Worm (Caenorhabditis elegans): Measurements from ENCODE around the gene F54H5.3.

ce11 chrII:6575647-6576046, 46.3 kb upstream of the F54H5.3 start, which contains the start of gene sra-29:
- no peak for TF ChIP-seq cog-1 (tag; optimal IDR thresholded peaks at IDR 0.05)
- TF ChIP-seq ref-1 (GFP tag; conservative IDR thresholded peaks at IDR 0.05) = no peak
- no peak for TF ChIP-seq tab-1 (GFP tag; IDR thresholded peaks at IDR 0.05)
- TF ChIP-seq klf-2 (GFP tag; conservative IDR thresholded peaks at IDR 0.05) = no peak
- no peak for TF ChIP-seq flt-1 (GFP tag; IDR thresholded peaks at IDR 0.05)
- no peak for TF ChIP-seq med-1 (GFP tag; optimal IDR thresholded peaks at IDR 0.05; ENCODE audit: insufficient read depth)
- TF ChIP-seq ztf-29 (GFP tag; IDR thresholded peaks at IDR 0.05) = no peak
